Fruit fly (Drosophila melanogaster) whole organism, embryonic: ENCODE results near the gene Gr93d.
A peak's percentile ranks its signal among the peaks of the same experiment; 100 is the strongest.

Experiments used
- Asciz ChIP-seq: fragments of 200-800 bp; sonication (Bioruptor generic); optimal IDR thresholded peaks from 2 replicates; lab custom pipeline; 2017; ENCODE audit warnings: missing biosample characterization, mild to moderate bottlenecking, missing genetic modification characterization, missing genetic modification reagents
- CG10147 ChIP-seq: fragments of 200-800 bp; sonication (Bioruptor generic); optimal IDR thresholded peaks from 2 replicates; lab custom pipeline; 2019; ENCODE audit warnings: missing biosample characterization, mild to moderate bottlenecking, missing genetic modification characterization, moderate library complexity
- CG10462 ChIP-seq: fragments of 200-800 bp; sonication (Bioruptor generic); optimal IDR thresholded peaks from 2 replicates; lab custom pipeline; 2016; ENCODE audit warnings: missing biosample characterization, missing genetic modification characterization
- CG10959 ChIP-seq: fragments of 200-800 bp; sonication (Bioruptor generic); IDR thresholded peaks from 2 replicates; pipeline ENCODE4 v1.3.6; 2022; ENCODE audit warnings: missing biosample characterization, missing genetic modification characterization
- CG11247 ChIP-seq: fragments of 200-800 bp; sonication (Bioruptor generic); IDR thresholded peaks from 2 replicates; pipeline ENCODE4 v1.3.6; 2022; ENCODE audit warnings: missing biosample characterization, missing genetic modification characterization
- CG11504 ChIP-seq: fragments of 200-800 bp; sonication (Bioruptor generic); optimal IDR thresholded peaks from 3 replicates; lab custom pipeline; 2019; ENCODE audit warnings: missing biosample characterization, mild to moderate bottlenecking, missing genetic modification characterization, moderate library complexity
- CG11723 ChIP-seq: fragments of 200-800 bp; sonication (Bioruptor generic); optimal IDR thresholded peaks from 2 replicates; lab custom pipeline; 2017; ENCODE audit warnings: missing biosample characterization, mild to moderate bottlenecking, missing genetic modification characterization
- CG1233 ChIP-seq: fragments of 200-800 bp; sonication (Bioruptor generic); optimal IDR thresholded peaks from 4 replicates; lab custom pipeline; 2018; ENCODE audit warnings: missing biosample characterization, mild to moderate bottlenecking, missing genetic modification characterization
- CG16813 ChIP-seq: fragments of 200-800 bp; sonication (Bioruptor generic); IDR thresholded peaks from 3 replicates; pipeline ENCODE4 v1.3.6; 2022; ENCODE audit warnings: missing biosample characterization, missing genetic modification characterization; ENCODE audit not compliant: partially characterized antibody
- CG18262 ChIP-seq: fragments of 200-800 bp; optimal IDR thresholded peaks from 3 replicates; lab custom pipeline; 2019; ENCODE audit warnings: missing biosample characterization, mild to moderate bottlenecking, missing genetic modification characterization, moderate library complexity
- CG2129 ChIP-seq: fragments of 200-800 bp; sonication (Bioruptor generic); IDR thresholded peaks from 2 replicates; pipeline ENCODE4 v1.3.6; 2022; ENCODE audit warnings: missing biosample characterization, missing genetic modification characterization; ENCODE audit not compliant: partially characterized antibody
- CG2199 ChIP-seq: fragments of 200-800 bp; sonication (Bioruptor generic); IDR thresholded peaks from 3 replicates; pipeline ENCODE4 v1.3.6; 2022; ENCODE audit warnings: missing biosample characterization, missing genetic modification characterization
- CG2202 ChIP-seq: fragments of 200-800 bp; sonication (Bioruptor generic); optimal IDR thresholded peaks from 2 replicates; lab custom pipeline; 2018; ENCODE audit warnings: missing biosample characterization, mild to moderate bottlenecking, missing genetic modification characterization
- CG30020 ChIP-seq: fragments of 200-800 bp; optimal IDR thresholded peaks from 2 replicates; lab custom pipeline; 2019; ENCODE audit warnings: missing biosample characterization, mild to moderate bottlenecking, missing genetic modification characterization, moderate library complexity
- CG3847 ChIP-seq: fragments of 200-800 bp; sonication (Bioruptor generic); IDR thresholded peaks from 2 replicates; pipeline ENCODE4 v1.3.6; 2022; ENCODE audit warnings: missing biosample characterization, missing genetic modification characterization
- CG42726 ChIP-seq: fragments of 200-800 bp; sonication (Bioruptor generic); IDR thresholded peaks from 2 replicates; pipeline ENCODE4 v1.3.6; 2022; ENCODE audit warnings: missing biosample characterization, missing genetic modification characterization; ENCODE audit not compliant: partially characterized antibody
- CG4282 ChIP-seq: fragments of 200-800 bp; sonication (Bioruptor generic); optimal IDR thresholded peaks from 2 replicates; lab custom pipeline; 2016; ENCODE audit warnings: missing biosample characterization, missing genetic modification characterization
- CG6272 ChIP-seq: fragments of 200-800 bp; sonication (Bioruptor generic); IDR thresholded peaks from 2 replicates; pipeline ENCODE4 v1.3.6; 2022; ENCODE audit warnings: missing biosample characterization, missing genetic modification characterization
- CG6689 ChIP-seq: fragments of 200-800 bp; sonication (Bioruptor generic); IDR thresholded peaks from 2 replicates; pipeline ENCODE4 v1.3.6; 2022; ENCODE audit warnings: missing biosample characterization, missing genetic modification characterization
- CG7928 ChIP-seq: fragments of 200-800 bp; sonication (Bioruptor generic); optimal IDR thresholded peaks from 2 replicates; lab custom pipeline; 2017; ENCODE audit warnings: missing biosample characterization, mild to moderate bottlenecking, missing genetic modification characterization
- CG8089 ChIP-seq: fragments of 200-800 bp; sonication (Bioruptor generic); optimal IDR thresholded peaks from 3 replicates; lab custom pipeline; 2016; ENCODE audit warnings: missing biosample characterization, missing genetic modification characterization
- CG9727 ChIP-seq: fragments of 200-800 bp; sonication (Bioruptor generic); optimal IDR thresholded peaks from 3 replicates; lab custom pipeline; 2017; ENCODE audit warnings: missing biosample characterization, mild to moderate bottlenecking, missing genetic modification characterization
- Deaf1 ChIP-seq: fragments of 200-800 bp; optimal IDR thresholded peaks from 3 replicates; lab custom pipeline; 2019; ENCODE audit warnings: missing biosample characterization, mild to moderate bottlenecking, missing genetic modification characterization, moderate library complexity
- GATAe ChIP-seq: fragments of 200-800 bp; sonication (Bioruptor generic); conservative IDR thresholded peaks from 2 replicates; pipeline ENCODE4 v1.3.6; 2022; ENCODE audit warnings: missing biosample characterization, missing genetic modification characterization
- HmgD ChIP-seq: fragments of 200-800 bp; sonication (Bioruptor generic); optimal IDR thresholded peaks from 3 replicates; lab custom pipeline; 2016; ENCODE audit warnings: missing biosample characterization, missing genetic modification characterization
- Hr78 ChIP-seq, 2 experiments: fragments of 200-800 bp in 1 of 2; fragments of >200 bp in 1 of 2; sonication (Bioruptor generic) in 1 of 2; optimal IDR thresholded peaks; 2 replicates each; lab custom pipeline; 2017 to 2019; ENCODE audit warnings: missing biosample characterization in 2 of 2, missing genetic modification characterization in 2 of 2, mild to moderate bottlenecking in 1 of 2, moderate library complexity in 1 of 2
- Kr ChIP-seq: fragments of 200-800 bp; sonication (Bioruptor generic); optimal IDR thresholded peaks from 2 replicates; lab custom pipeline; 2017; ENCODE audit warnings: missing biosample characterization, mild to moderate bottlenecking, missing genetic modification characterization
- NFAT ChIP-seq: fragments of 200-800 bp; sonication (Bioruptor generic); IDR thresholded peaks from 2 replicates; pipeline ENCODE4 v1.3.6; 2022; ENCODE audit warnings: missing biosample characterization, missing genetic modification characterization
- Ptx1 ChIP-seq: fragments of 200-800 bp; sonication (Bioruptor generic); IDR thresholded peaks from 2 replicates; pipeline ENCODE4 v1.3.6; 2022; ENCODE audit warnings: missing biosample characterization, missing genetic modification characterization
- Ravus ChIP-seq: fragments of 200-800 bp; sonication (Bioruptor generic); IDR thresholded peaks from 2 replicates; pipeline ENCODE4 v1.3.6; 2022; ENCODE audit warnings: missing biosample characterization, missing genetic modification characterization
- Spps ChIP-seq: fragments of 200-800 bp; sonication (Bioruptor generic); optimal IDR thresholded peaks from 2 replicates; lab custom pipeline; 2018; ENCODE audit warnings: missing biosample characterization, mild to moderate bottlenecking, missing genetic modification characterization
- Ssrp ChIP-seq: fragments of 200-800 bp; sonication (Bioruptor generic); optimal IDR thresholded peaks from 2 replicates; lab custom pipeline; 2018; ENCODE audit warnings: missing biosample characterization, mild to moderate bottlenecking, missing genetic modification characterization, moderate library complexity
- bcd ChIP-seq: fragments of 200-800 bp; sonication (Bioruptor generic); optimal IDR thresholded peaks from 2 replicates; lab custom pipeline; 2017; ENCODE audit warnings: missing biosample characterization, mild to moderate bottlenecking, missing genetic modification characterization
- crol ChIP-seq: fragments of 200-800 bp; sonication (Bioruptor generic); IDR thresholded peaks from 2 replicates; pipeline ENCODE4 v1.3.6; 2022; ENCODE audit warnings: missing biosample characterization, missing genetic modification characterization
- da ChIP-seq: fragments of 200-800 bp; sonication (Bioruptor generic); optimal IDR thresholded peaks from 2 replicates; lab custom pipeline; 2016; ENCODE audit warnings: missing biosample characterization, missing genetic modification characterization
- gcm2 ChIP-seq: fragments of 200-800 bp; sonication (Bioruptor generic); optimal IDR thresholded peaks from 2 replicates; lab custom pipeline; 2016; ENCODE audit warnings: missing biosample characterization, missing genetic modification characterization
- hth ChIP-seq: fragments of >200 bp; optimal IDR thresholded peaks from 2 replicates; lab custom pipeline; 2017; ENCODE audit warnings: inconsistent platforms
- lab ChIP-seq: fragments of 200-800 bp; sonication (Bioruptor generic); optimal IDR thresholded peaks from 3 replicates; lab custom pipeline; 2017; ENCODE audit warnings: missing biosample characterization, missing genetic modification characterization, mild to moderate bottlenecking, moderate library complexity, missing genetic modification reagents
- odd ChIP-seq: fragments of 200-800 bp; sonication (Bioruptor generic); optimal IDR thresholded peaks from 2 replicates; lab custom pipeline; 2017; ENCODE audit warnings: missing biosample characterization, mild to moderate bottlenecking, missing genetic modification characterization
- org-1 ChIP-seq: fragments of 200-800 bp; sonication (Bioruptor generic); optimal IDR thresholded peaks from 2 replicates; lab custom pipeline; 2017; ENCODE audit warnings: missing biosample characterization, missing genetic modification characterization
- pan ChIP-seq, 4 experiments: fragments of >200 bp in 3 of 4; fragments of 200-800 bp in 1 of 4; sonication (Bioruptor generic) in 1 of 4; optimal IDR thresholded peaks in 3 of 4; IDR thresholded peaks in 1 of 4; 2 replicates each; pipeline versions ENCODE4 v1.3.6 to Lab custom; 2017 to 2022; ENCODE audit warnings: missing biosample characterization in 2 of 4, missing genetic modification characterization in 2 of 4, mixed read lengths in 1 of 4
- pita ChIP-seq: fragments of 200-800 bp; sonication (Bioruptor generic); optimal IDR thresholded peaks from 2 replicates; lab custom pipeline; 2017; ENCODE audit warnings: missing biosample characterization, mild to moderate bottlenecking, missing genetic modification characterization
- row ChIP-seq: fragments of 200-800 bp; sonication (Bioruptor generic); IDR thresholded peaks from 3 replicates; pipeline ENCODE4 v1.3.6; 2022; ENCODE audit warnings: missing biosample characterization, missing genetic modification characterization
- sd ChIP-seq: fragments of 200-800 bp; sonication (Bioruptor generic); optimal IDR thresholded peaks from 3 replicates; lab custom pipeline; 2018; ENCODE audit warnings: missing biosample characterization, mild to moderate bottlenecking, missing genetic modification characterization, moderate library complexity
- sens-2 ChIP-seq: fragments of 200-800 bp; sonication (Bioruptor generic); IDR thresholded peaks from 2 replicates; pipeline ENCODE4 v1.3.6; 2022; ENCODE audit warnings: missing biosample characterization, missing genetic modification characterization
- tx ChIP-seq: fragments of 200-800 bp; sonication (Bioruptor generic); optimal IDR thresholded peaks from 2 replicates; lab custom pipeline; 2016; ENCODE audit warnings: missing biosample characterization, missing genetic modification characterization
- vfl ChIP-seq: fragments of 200-800 bp; sonication (Bioruptor generic); optimal IDR thresholded peaks from 2 replicates; lab custom pipeline; 2016; ENCODE audit warnings: missing biosample characterization, missing genetic modification characterization
- vnd ChIP-seq: fragments of 200-800 bp; sonication (Bioruptor generic); IDR thresholded peaks from 3 replicates; pipeline ENCODE4 v1.3.6; 2022; ENCODE audit warnings: missing biosample characterization, missing genetic modification characterization; ENCODE audit not compliant: partially characterized antibody
- z ChIP-seq: fragments of 200-800 bp; sonication (Bioruptor generic); IDR thresholded peaks from 3 replicates; pipeline ENCODE4 v1.3.6; 2022; ENCODE audit warnings: missing biosample characterization, missing genetic modification characterization

Gene Gr93d

DNA sequence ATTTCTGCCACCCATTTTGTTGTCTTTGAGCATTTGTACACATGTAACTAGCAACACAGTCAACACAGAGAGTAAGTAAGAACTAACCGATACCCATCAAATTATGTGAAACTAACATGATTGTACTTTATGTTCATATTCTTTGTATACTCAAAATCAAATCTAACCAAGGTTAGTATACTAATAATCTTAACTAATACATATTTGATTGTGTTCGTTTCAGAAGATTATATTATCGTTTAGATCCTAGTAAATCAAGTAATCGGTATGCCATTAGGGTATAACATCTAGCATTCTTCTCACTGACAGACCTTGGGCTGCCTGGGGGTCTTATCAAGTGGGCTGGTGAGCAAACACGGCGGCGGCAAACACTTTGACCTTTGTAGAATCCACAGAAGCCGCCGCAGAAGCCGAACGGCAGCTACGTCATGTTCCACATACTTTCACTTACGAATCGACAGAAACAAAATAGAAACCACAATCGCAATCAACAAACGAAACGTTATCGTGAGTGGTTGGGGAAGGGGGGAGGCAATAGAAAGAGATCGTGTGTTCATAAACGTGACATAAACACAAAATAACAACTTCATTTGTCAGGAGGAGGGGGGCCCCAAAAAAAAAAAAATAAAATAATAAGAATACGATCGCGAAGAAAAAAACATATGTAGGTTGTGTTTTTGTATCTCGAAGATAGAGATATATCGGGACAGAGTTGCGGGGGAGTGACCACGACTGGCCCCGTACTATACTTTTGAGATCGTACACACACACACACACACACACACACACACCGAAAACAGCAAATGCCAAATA, 10.9 kb downstream of the Gr93d start (continued):
- TF ChIP-seq Kr (GFP tag; lab: Kevin White, UChicago) (no peak), sd (tag; lab: Kevin White, UChicago) (peak; percentile 35), CG10147 (no peak), CG9727 (GFP tag; lab: Kevin White, UChicago) (peak; percentile 59), Deaf1 (tag; lab: Kevin White, UChicago) (peak; percentile 32), Ptx1 (GFP tag; lab: Robert Waterston, UW) (no peak), bcd (GFP tag; lab: Kevin White, UChicago) (no peak), NFAT (GFP tag; lab: Robert Waterston, UW) (no peak), Hr78 (GFP tag; optimal IDR thresholded peaks at IDR 0.05; lab: Kevin White, UChicago) (peak in 1 of 2 experiments; percentile 88), CG10462 (GFP tag; lab: Kevin White, UChicago) (no peak), tx (GFP tag; lab: Kevin White, UChicago) (no peak), gcm2 (GFP tag; lab: Kevin White, UChicago) (no peak), da (no peak), CG42726 (GFP tag; lab: Robert Waterston, UW) (no peak), Ravus (GFP tag; lab: Robert Waterston, UW) (no peak), CG11504 (tag; lab: Kevin White, UChicago) (peak; percentile 26), GATAe (GFP tag; lab: Robert Waterston, UW) (no peak), CG11247 (GFP tag; lab: Robert Waterston, UW) (no peak), CG4282 (GFP tag; lab: Kevin White, UChicago) (no peak), crol (GFP tag; lab: Robert Waterston, UW) (peak; percentile 75), CG1233 (GFP tag; lab: Kevin White, UChicago) (no peak), z (GFP tag; lab: Robert Waterston, UW) (no peak), pita (no peak), CG6689 (GFP tag; lab: Robert Waterston, UW) (no peak), Spps (peak; percentile 18), CG18262 (peak; percentile 29), org-1 (GFP tag; lab: Kevin White, UChicago) (no peak), hth (lab: Kevin White, UChicago) (no peak), pan (optimal IDR thresholded peaks at IDR 0.05; lab: Kevin White, UChicago) (peak in 1 of 2 experiments; percentile 56), pan (GFP tag; optimal IDR thresholded peaks at IDR 0.05 in 1 of 2, IDR thresholded peaks at IDR 0.05 in 1 of 2) (no peak), CG30020 (tag; lab: Kevin White, UChicago) (no peak), Asciz (GFP tag; lab: Kevin White, UChicago) (no peak), CG7928 (GFP tag; lab: Kevin White, UChicago) (no peak), sens-2 (GFP tag; lab: Robert Waterston, UW) (no peak), lab (no peak), CG8089 (GFP tag; lab: Kevin White, UChicago) (no peak), row (GFP tag; lab: Robert Waterston, UW) (peak; percentile 46; the same call in 2 of the 3 replicates), Ssrp (no peak), CG3847 (no peak), CG2202 (peak; percentile 48), CG11723 (no peak), vnd (GFP tag; lab: Robert Waterston, UW) (no peak), CG2129 (no peak), CG10959 (GFP tag; lab: Robert Waterston, UW) (no peak), CG16813 (GFP tag; lab: Robert Waterston, UW) (no peak), odd (GFP tag; lab: Kevin White, UChicago) (peak; percentile 39), HmgD (GFP tag; lab: Kevin White, UChicago) (no peak), CG2199 (GFP tag; lab: Robert Waterston, UW) (no peak), CG6272 (no peak), vfl (no peak)
